Worm (Caenorhabditis elegans): ENCODE results near the gene srh-214.

Gene srh-214

ce11 chrV:16794828-16795354 lies 34.7 kb downstream of the srh-214 start, which contains the start of the genes ctps-1 and pus-1 (continued):
- TF ChIP-seq ztf-7 (tag; optimal IDR thresholded peaks at IDR 0.05), result peak; percentile 26
- TF ChIP-seq jun-1 (tag; optimal IDR thresholded peaks at IDR 0.05), result no peak
- TF ChIP-seq Y105C5A.15 (GFP tag; IDR thresholded peaks at IDR 0.05), result no peak
- no peak for TF ChIP-seq aha-1 (tag)
- TF ChIP-seq nhr-41 (GFP tag; IDR thresholded peaks at IDR 0.05), result no peak
- TF ChIP-seq lin-38 (GFP tag; IDR thresholded peaks at IDR 0.05), result peak; percentile 75
- TF ChIP-seq daf-19 (GFP tag; conservative IDR thresholded peaks at IDR 0.05), result no peak
- no peak for TF ChIP-seq zfp-3 (GFP tag; conservative IDR thresholded peaks at IDR 0.05)
- no peak for TF ChIP-seq madf-9 (GFP tag; conservative IDR thresholded peaks at IDR 0.05)
- TF ChIP-seq daf-8 (GFP tag; IDR thresholded peaks at IDR 0.05), result no peak
- no peak for TF ChIP-seq lir-3 (tag; optimal IDR thresholded peaks at IDR 0.05)
- TF ChIP-seq ceh-82 (tag; optimal IDR thresholded peaks at IDR 0.05), result no peak
- 0 out of 2 replicates have a peak, but pooled peaks have one; percentile 19 for TF ChIP-seq tra-1 (GFP tag; IDR thresholded peaks at IDR 0.05)
- no peak for TF ChIP-seq Y75B8A.6 (GFP tag; IDR thresholded peaks at IDR 0.05)
- TF ChIP-seq mdt-29 (GFP tag; IDR thresholded peaks at IDR 0.05), result no peak
- no peak for TF ChIP-seq lim-7 (GFP tag; IDR thresholded peaks at IDR 0.05)
- TF ChIP-seq egl-43 (GFP tag; IDR thresholded peaks at IDR 0.05), result no peak
- no peak for TF ChIP-seq snpc-1.2 (GFP tag; IDR thresholded peaks at IDR 0.05)
- no peak for TF ChIP-seq nhr-11 (tag; optimal IDR thresholded peaks at IDR 0.05)
- TF ChIP-seq ceh-20 (GFP tag; IDR thresholded peaks at IDR 0.05), result no peak
- peak; percentile 43 for TF ChIP-seq dmd-6 (GFP tag; IDR thresholded peaks at IDR 0.05)
- TF ChIP-seq nhr-111 (GFP tag; optimal IDR thresholded peaks at IDR 0.05), result no peak
- peak in 1 of 2 experiments; percentile 84 for TF ChIP-seq lsy-2 (tag; optimal IDR thresholded peaks at IDR 0.05)
- TF ChIP-seq unc-62 (GFP tag; optimal IDR thresholded peaks at IDR 0.05 in 1 of 2), result no peak
- no peak for TF ChIP-seq unc-62 (tag; optimal IDR thresholded peaks at IDR 0.05)
- no peak for TF ChIP-seq zip-2 (tag; optimal IDR thresholded peaks at IDR 0.05)
- TF ChIP-seq Y48G9A.11 (GFP tag; IDR thresholded peaks at IDR 0.05), result no peak
- no peak for TF ChIP-seq nhr-42 (GFP tag; IDR thresholded peaks at IDR 0.05)
- TF ChIP-seq R02D3.7 (tag; optimal IDR thresholded peaks at IDR 0.05), result no peak
- no peak for TF ChIP-seq unc-130 (GFP tag; optimal IDR thresholded peaks at IDR 0.05)
- TF ChIP-seq ctbp-1 (GFP tag; IDR thresholded peaks at IDR 0.05), result no peak
- no peak for TF ChIP-seq lin-13 (GFP tag; optimal IDR thresholded peaks at IDR 0.05)
- no peak for TF ChIP-seq F49E8.2 (tag; optimal IDR thresholded peaks at IDR 0.05; ENCODE audit: borderline replicate concordance)
- TF ChIP-seq tag-97 (GFP tag; IDR thresholded peaks at IDR 0.05), result no peak
- peak; percentile 58 for TF ChIP-seq hlh-30 (tag; optimal IDR thresholded peaks at IDR 0.05; ENCODE audit: insufficient read depth)
- no peak for TF ChIP-seq ceh-32 (tag; optimal IDR thresholded peaks at IDR 0.05; ENCODE audit: poor library complexity)
- no peak for TF ChIP-seq saeg-2 (GFP tag; IDR thresholded peaks at IDR 0.05)
- no peak for TF ChIP-seq lin-1 (GFP tag; IDR thresholded peaks at IDR 0.05)
- peak in 1 of 2 experiments; percentile 31 for TF ChIP-seq daf-16 (GFP tag; optimal IDR thresholded peaks at IDR 0.05)
- TF ChIP-seq daf-16 (tag; optimal IDR thresholded peaks at IDR 0.05), result peak; percentile 66
- TF ChIP-seq egl-27 (tag; optimal IDR thresholded peaks at IDR 0.05), result no peak

- TF ChIP-seq nhr-102 (tag; optimal IDR thresholded peaks at IDR 0.05) (no peak), unc-62 (GFP tag; optimal IDR thresholded peaks at IDR 0.05 in 1 of 2) (peak in 1 of 2 experiments; percentile 93), unc-62 (tag; optimal IDR thresholded peaks at IDR 0.05) (no peak)
Observed at ce11 chrV:16794079-16794478, 35.5 kb downstream of the srh-214 start.

All from whole organism, L4 larva.